Worm (Caenorhabditis elegans): ENCODE measurements around the gene fbxa-165.

ce11 chrII:1600661-1601060 is 15.6 kb downstream of the fbxa-165 start, which contains the start of gene bath-26:
- TF ChIP-seq flh-1 (GFP tag; optimal IDR thresholded peaks at IDR 0.05): no peak
- no peak for TF ChIP-seq nhr-237 (tag; optimal IDR thresholded peaks at IDR 0.05)
- TF ChIP-seq unc-62 (GFP tag; optimal IDR thresholded peaks at IDR 0.05): no peak
